Fruit fly (Drosophila melanogaster): ENCODE results near the gene CG45263.

CG45263 gene

dm6 chr3R:8352961-8353728 lies 124.3 kb downstream of the CG45263 start (continued):
- TF ChIP-seq chinmo (GFP tag; IDR thresholded peaks at IDR 0.05; ENCODE audit: partially characterized antibody), result 0 out of 4 replicates have a peak, but pooled peaks have one; percentile 58
- TF ChIP-seq tgo (GFP tag; IDR thresholded peaks at IDR 0.05), result no peak
- TF ChIP-seq CG1233 (GFP tag; optimal IDR thresholded peaks at IDR 0.05), result peak; percentile 6
- no peak for TF ChIP-seq zen (tag; optimal IDR thresholded peaks at IDR 0.05)
- TF ChIP-seq lilli (GFP tag; optimal IDR thresholded peaks at IDR 0.05), result no peak
- TF ChIP-seq CG2116 (GFP tag; optimal IDR thresholded peaks at IDR 0.05), result no peak
- TF ChIP-seq jing (GFP tag; optimal IDR thresholded peaks at IDR 0.05), result no peak
- TF ChIP-seq bsh (GFP tag; optimal IDR thresholded peaks at IDR 0.05), result no peak
- peak; percentile 82 for TF ChIP-seq cwo (GFP tag; optimal IDR thresholded peaks at IDR 0.05)
- TF ChIP-seq mirr (GFP tag; optimal IDR thresholded peaks at IDR 0.05), result peak; percentile 1
- peak; percentile 51 for TF ChIP-seq CG12769 (tag; optimal IDR thresholded peaks at IDR 0.05)
- TF ChIP-seq CG10209 (GFP tag; optimal IDR thresholded peaks at IDR 0.05), result no peak
- TF ChIP-seq Med (GFP tag), result peak; percentile 77
- TF ChIP-seq CG30431 (GFP tag; optimal IDR thresholded peaks at IDR 0.05), result no peak
- TF ChIP-seq B-H2 (GFP tag; optimal IDR thresholded peaks at IDR 0.05), result peak; percentile 15
- peak; percentile 41 for TF ChIP-seq sens (GFP tag)
- peak; percentile 7; the same call in 1 of the 2 replicates for TF ChIP-seq CG32532 (GFP tag; IDR thresholded peaks at IDR 0.05)
- no peak for TF ChIP-seq CG8924 (tag; optimal IDR thresholded peaks at IDR 0.05)
- no peak for TF ChIP-seq CG15073 (GFP tag; optimal IDR thresholded peaks at IDR 0.05)
- TF ChIP-seq nom (GFP tag; optimal IDR thresholded peaks at IDR 0.05), result no peak
- peak; percentile 43 for TF ChIP-seq CG10543 (GFP tag; optimal IDR thresholded peaks at IDR 0.05)
- TF ChIP-seq HmgZ (tag; optimal IDR thresholded peaks at IDR 0.05), result peak; percentile 6
- no peak for TF ChIP-seq fd3F (GFP tag; optimal IDR thresholded peaks at IDR 0.05)
- peak; percentile 47 for TF ChIP-seq exex (tag; optimal IDR thresholded peaks at IDR 0.05)
- TF ChIP-seq CG3838 (GFP tag; optimal IDR thresholded peaks at IDR 0.05), result no peak
- TF ChIP-seq bcd (GFP tag; optimal IDR thresholded peaks at IDR 0.05), result no peak
- 0 out of 2 replicates have a peak, but pooled peaks have one; percentile 8 for TF ChIP-seq amos (GFP tag; IDR thresholded peaks at IDR 0.05; ENCODE audit: partially characterized antibody)
- no peak for TF ChIP-seq Mes4 (GFP tag; optimal IDR thresholded peaks at IDR 0.05)
- no peak for TF ChIP-seq CG6791 (GFP tag; IDR thresholded peaks at IDR 0.05; ENCODE audit: partially characterized antibody)

- TF ChIP-seq CG11398 (GFP tag; optimal IDR thresholded peaks at IDR 0.05) (no peak), CG34422 (GFP tag; IDR thresholded peaks at IDR 0.05) (peak; percentile 6; the same call in 1 of the 3 replicates), HLH3B (GFP tag; IDR thresholded peaks at IDR 0.05) (no peak), CG14050 (GFP tag; IDR thresholded peaks at IDR 0.05) (no peak), gcm (GFP tag; optimal IDR thresholded peaks at IDR 0.05) (no peak), CG11695 (GFP tag; IDR thresholded peaks at IDR 0.05) (no peak), dm (GFP tag; optimal IDR thresholded peaks at IDR 0.05) (no peak), prd (optimal IDR thresholded peaks at IDR 0.05) (no peak), prd (GFP tag; IDR thresholded peaks at IDR 0.05) (peak; percentile 45; the same call in 2 of the 3 replicates), tgo (GFP tag; IDR thresholded peaks at IDR 0.05) (no peak; the same call in 2 of the 3 replicates), Dp (GFP tag; optimal IDR thresholded peaks at IDR 0.05) (peak; percentile 51), CG10366 (GFP tag; IDR thresholded peaks at IDR 0.05) (no peak), Scr (GFP tag; IDR thresholded peaks at IDR 0.05; ENCODE audit: partially characterized antibody) (peak; percentile 77), lbe (GFP tag; optimal IDR thresholded peaks at IDR 0.05) (no peak), hbn (GFP tag; IDR thresholded peaks at IDR 0.05; ENCODE audit: partially characterized antibody) (peak; percentile 43; the same call in 1 of the 2 replicates), pfk (GFP tag; optimal IDR thresholded peaks at IDR 0.05) (no peak), MTF-1 (GFP tag; optimal IDR thresholded peaks at IDR 0.05; ENCODE audit: borderline replicate concordance) (no peak), Camta (GFP tag; optimal IDR thresholded peaks at IDR 0.05) (peak; percentile 5), al (GFP tag; IDR thresholded peaks at IDR 0.05) (no peak), inv (GFP tag; IDR thresholded peaks at IDR 0.05; ENCODE audit: partially characterized antibody) (peak; percentile 70)
Measured at dm6 chr3R:8349449-8350115, 127.8 kb downstream of the CG45263 start, which contains the start of gene Atg13. Gene Atg13, plus strand, starts transcription at chr3R:8349815.

All from whole organism, embryonic.